Worm (Caenorhabditis elegans) whole organism, midembryonic: Measurements from ENCODE around the gene F58A6.1.

Experiments used
- cog-1 ChIP-seq: sonication (generic microtip); optimal IDR thresholded peaks from 2 replicates; lab custom pipeline; 2016; ENCODE audit warnings: missing genetic modification characterization, missing compliant biosample characterization
- flt-1 ChIP-seq: fragments of 200-800 bp; sonication (Bioruptor generic); IDR thresholded peaks from 2 replicates; pipeline ENCODE4 v1.3.6; 2022; ENCODE audit warnings: missing genetic modification characterization, missing compliant biosample characterization
- klf-2 ChIP-seq: fragments of 200-800 bp; sonication (Bioruptor generic); conservative IDR thresholded peaks from 2 replicates; pipeline ENCODE4 v1.3.6; 2022; ENCODE audit warnings: missing genetic modification reagents, missing genetic modification characterization, missing compliant biosample characterization
- ref-1 ChIP-seq: fragments of 200-800 bp; sonication (Bioruptor generic); conservative IDR thresholded peaks from 2 replicates; pipeline ENCODE4 v1.3.6; 2022; ENCODE audit warnings: missing genetic modification reagents, missing genetic modification characterization, missing compliant biosample characterization
- tab-1 ChIP-seq: fragments of 200-800 bp; sonication (Bioruptor generic); IDR thresholded peaks from 2 replicates; pipeline ENCODE4 v1.3.6; 2022; ENCODE audit warnings: missing genetic modification characterization, missing compliant biosample characterization
- ztf-23 ChIP-seq: fragments of 200-800 bp; sonication (Bioruptor generic); IDR thresholded peaks from 2 replicates; pipeline ENCODE4 v1.3.6; 2022; ENCODE audit warnings: missing genetic modification reagents, missing genetic modification characterization, missing compliant biosample characterization

DNA sequence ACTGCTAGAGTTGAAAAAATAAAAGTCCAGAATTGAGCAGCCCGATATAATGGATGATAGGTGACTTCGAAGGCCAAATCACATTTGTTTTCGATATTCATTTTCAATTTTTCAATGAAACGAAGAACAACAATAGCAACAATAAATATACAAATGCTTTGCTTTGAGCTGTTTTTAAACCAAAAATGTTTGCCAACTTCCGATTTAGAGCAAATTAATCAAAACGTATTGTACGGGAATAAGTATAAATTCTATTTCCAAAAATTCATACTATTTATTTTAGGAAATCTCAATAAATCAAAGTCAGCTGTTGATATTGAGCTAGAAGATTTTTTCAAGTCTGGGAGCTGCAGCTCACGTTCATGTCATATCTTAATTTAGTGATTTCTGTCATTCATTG is 28.2 kb downstream of the F58A6.1 start, which contains the start of gene srb-1:
- TF ChIP-seq ref-1 (GFP tag; lab: Robert Waterston, UW) (no peak), flt-1 (GFP tag; lab: Robert Waterston, UW) (no peak), ztf-23 (GFP tag; lab: Robert Waterston, UW) (no peak), tab-1 (GFP tag; lab: Robert Waterston, UW) (no peak), klf-2 (GFP tag; lab: Robert Waterston, UW) (no peak), cog-1 (tag; lab: Kevin White, UChicago) (no peak)
